Worm (Caenorhabditis elegans): ENCODE data around the gene phyh-1.

DNA sequence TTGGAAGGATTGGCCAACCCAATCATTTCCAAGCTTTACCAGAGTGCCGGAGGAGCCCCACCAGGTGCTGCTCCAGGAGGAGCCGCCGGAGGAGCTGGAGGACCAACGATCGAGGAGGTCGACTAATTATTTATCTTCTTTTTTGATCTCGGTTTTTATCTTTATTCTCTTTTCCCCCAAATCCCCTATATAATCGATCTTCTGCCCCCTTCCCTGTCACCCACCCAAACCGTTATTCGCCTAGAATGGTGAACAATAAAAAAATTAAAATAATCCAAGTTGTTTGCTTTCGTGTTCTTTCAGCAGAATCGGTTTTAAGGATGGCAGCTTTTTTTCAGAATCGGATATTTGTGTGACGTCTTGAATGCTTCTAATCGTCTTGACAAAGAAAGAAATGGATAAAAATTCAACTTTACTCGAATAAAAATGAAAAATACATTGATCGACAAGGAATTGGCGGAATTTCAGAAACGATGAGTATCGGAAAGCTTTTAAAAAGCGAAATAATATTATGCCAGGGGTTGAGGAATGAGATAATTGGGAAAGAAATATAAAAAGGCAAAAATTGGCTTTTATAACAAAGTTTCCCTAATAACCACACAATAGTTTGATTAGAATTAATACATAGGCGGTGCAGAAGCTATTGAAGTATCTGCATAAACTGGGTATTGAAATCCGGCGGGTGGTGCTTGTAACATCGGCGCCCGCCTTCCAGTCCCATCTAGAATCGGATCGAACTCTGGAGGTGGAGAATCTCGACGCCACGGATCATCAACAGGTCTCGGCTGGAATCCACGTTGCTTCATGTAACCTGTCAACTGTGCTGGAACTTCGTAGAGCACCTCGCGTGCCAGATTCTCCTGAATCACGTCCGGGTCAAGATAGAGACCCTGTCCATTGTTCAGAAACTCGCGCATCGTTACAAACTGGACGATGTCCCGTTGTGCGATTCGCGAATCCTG lies 22.1 kb upstream of the phyh-1 start:
- TF ChIP-seq ref-1 (GFP tag; conservative IDR thresholded peaks at IDR 0.05) (no peak), ztf-23 (GFP tag; IDR thresholded peaks at IDR 0.05) (no peak), klf-2 (GFP tag; conservative IDR thresholded peaks at IDR 0.05) (no peak), flt-1 (GFP tag; IDR thresholded peaks at IDR 0.05) (no peak)
